Fruit fly (Drosophila melanogaster) whole organism, embryonic: ENCODE results near the gene CG31445.

ENCODE experiments used
- CG10321 ChIP-seq: fragments of 200-800 bp; sonication (Bioruptor generic); IDR thresholded peaks from 2 replicates; pipeline ENCODE4 v1.3.6; 2022; ENCODE audit warnings: missing biosample characterization, missing genetic modification characterization
- CG10979 ChIP-seq: fragments of 200-800 bp; sonication (Bioruptor generic); optimal IDR thresholded peaks from 2 replicates; lab custom pipeline; 2018; ENCODE audit warnings: missing biosample characterization, mild to moderate bottlenecking, missing genetic modification characterization, moderate library complexity
- CG11504 ChIP-seq: fragments of 200-800 bp; sonication (Bioruptor generic); optimal IDR thresholded peaks from 3 replicates; lab custom pipeline; 2019; ENCODE audit warnings: missing biosample characterization, mild to moderate bottlenecking, missing genetic modification characterization, moderate library complexity
- CG12104 ChIP-seq: fragments of 200-800 bp; sonication (Bioruptor generic); optimal IDR thresholded peaks from 3 replicates; lab custom pipeline; 2016; ENCODE audit warnings: missing biosample characterization, missing genetic modification characterization
- CG12236 ChIP-seq: fragments of 200-800 bp; sonication (Bioruptor generic); optimal IDR thresholded peaks from 2 replicates; lab custom pipeline; 2016; ENCODE audit warnings: missing biosample characterization, missing genetic modification characterization
- CG12391 ChIP-seq: fragments of 200-800 bp; sonication (Bioruptor generic); optimal IDR thresholded peaks from 3 replicates; lab custom pipeline; 2018; ENCODE audit warnings: missing biosample characterization, mild to moderate bottlenecking, missing genetic modification characterization, moderate library complexity
- CG14965 ChIP-seq: fragments of 200-800 bp; sonication (Bioruptor generic); optimal IDR thresholded peaks from 2 replicates; lab custom pipeline; 2016; ENCODE audit warnings: missing biosample characterization, missing genetic modification characterization, borderline replicate concordance
- CG15479 ChIP-seq: fragments of 200-800 bp; sonication (Bioruptor generic); optimal IDR thresholded peaks from 3 replicates; lab custom pipeline; 2019; ENCODE audit warnings: missing biosample characterization, mild to moderate bottlenecking, missing genetic modification characterization, moderate library complexity
- CG17568 ChIP-seq: fragments of 200-800 bp; sonication (Bioruptor generic); optimal IDR thresholded peaks from 2 replicates; lab custom pipeline; 2018; ENCODE audit warnings: missing biosample characterization, mild to moderate bottlenecking, missing genetic modification characterization, moderate library complexity
- CG1832 ChIP-seq: fragments of 200-800 bp; sonication (Bioruptor generic); optimal IDR thresholded peaks from 2 replicates; lab custom pipeline; 2017; ENCODE audit warnings: missing biosample characterization, mild to moderate bottlenecking, missing genetic modification characterization, inconsistent platforms
- CG2199 ChIP-seq: fragments of 200-800 bp; sonication (Bioruptor generic); IDR thresholded peaks from 3 replicates; pipeline ENCODE4 v1.3.6; 2022; ENCODE audit warnings: missing biosample characterization, missing genetic modification characterization
- CG3726 ChIP-seq: fragments of 200-800 bp; sonication (Bioruptor generic); IDR thresholded peaks from 3 replicates; pipeline ENCODE4, ENCODE4 v1.3.6; 2022; ENCODE audit warnings: missing biosample characterization, missing genetic modification characterization
- CG7271 ChIP-seq: fragments of 200-800 bp; sonication (Bioruptor generic); optimal IDR thresholded peaks from 2 replicates; lab custom pipeline; 2018; ENCODE audit warnings: missing biosample characterization, mild to moderate bottlenecking, missing genetic modification characterization, moderate library complexity
- CG8290 ChIP-seq, 3 experiments: fragments of 200-800 bp; sonication (Bioruptor generic); optimal IDR thresholded peaks; 2 replicates each; lab custom pipeline; 2016 to 2019; ENCODE audit warnings: missing biosample characterization in 3 of 3, missing genetic modification characterization in 3 of 3, mild to moderate bottlenecking in 2 of 3, moderate library complexity in 1 of 3
- D19A ChIP-seq: fragments of 200-800 bp; optimal IDR thresholded peaks from 3 replicates; lab custom pipeline; 2019; ENCODE audit warnings: missing biosample characterization, mild to moderate bottlenecking, missing genetic modification characterization, moderate library complexity
- Drgx ChIP-seq: fragments of 200-800 bp; sonication (Bioruptor generic); IDR thresholded peaks from 2 replicates; pipeline ENCODE4 v1.3.6; 2022; ENCODE audit warnings: missing biosample characterization, missing genetic modification characterization
- Gug ChIP-seq: fragments of 200-800 bp; sonication (Bioruptor generic); IDR thresholded peaks from 4 replicates; pipeline ENCODE4 v1.3.6; 2022; ENCODE audit warnings: missing biosample characterization, missing genetic modification characterization
- HLHmδ ChIP-seq: fragments of 200-800 bp; sonication (Bioruptor generic); optimal IDR thresholded peaks from 2 replicates; lab custom pipeline; 2018; ENCODE audit warnings: missing biosample characterization, mild to moderate bottlenecking, missing genetic modification characterization, moderate library complexity
- Hmr ChIP-seq: fragments of 200-800 bp; sonication (Bioruptor generic); optimal IDR thresholded peaks from 3 replicates; lab custom pipeline; 2017; ENCODE audit warnings: mild to moderate bottlenecking, missing biosample characterization, missing genetic modification reagents, missing genetic modification characterization
- Jarid2 ChIP-seq: fragments of 200-800 bp; sonication (Bioruptor generic); optimal IDR thresholded peaks from 3 replicates; lab custom pipeline; 2017; ENCODE audit warnings: mild to moderate bottlenecking, missing biosample characterization, missing genetic modification reagents, missing genetic modification characterization
- MESR4 ChIP-seq: fragments of 200-800 bp; sonication (Bioruptor generic); optimal IDR thresholded peaks from 2 replicates; lab custom pipeline; 2018; ENCODE audit warnings: missing biosample characterization, mild to moderate bottlenecking, missing genetic modification characterization, moderate library complexity
- Med ChIP-seq: fragments of 200-800 bp; sonication (Bioruptor generic); peaks from one replicate; lab custom pipeline; 2016; ENCODE audit warnings: missing biosample characterization, missing genetic modification characterization, mild to moderate bottlenecking, inconsistent platforms, moderate library complexity
- NC2α ChIP-seq: fragments of 200-800 bp; sonication (Bioruptor generic); optimal IDR thresholded peaks from 2 replicates; lab custom pipeline; 2016; ENCODE audit warnings: missing biosample characterization, missing genetic modification characterization
- Pdp1 ChIP-seq, 2 experiments: fragments of 200-800 bp; sonication (Bioruptor generic); optimal IDR thresholded peaks; 3 replicates each; lab custom pipeline; 2016; ENCODE audit warnings: missing biosample characterization in 2 of 2, missing genetic modification characterization in 2 of 2, mild to moderate bottlenecking in 1 of 2, moderate library complexity in 1 of 2
- Side ChIP-seq: fragments of 200-800 bp; sonication (Bioruptor generic); optimal IDR thresholded peaks from 2 replicates; lab custom pipeline; 2016; ENCODE audit warnings: missing biosample characterization, missing genetic modification characterization
- Ssrp ChIP-seq: fragments of 200-800 bp; sonication (Bioruptor generic); optimal IDR thresholded peaks from 2 replicates; lab custom pipeline; 2018; ENCODE audit warnings: missing biosample characterization, mild to moderate bottlenecking, missing genetic modification characterization, moderate library complexity
- ac ChIP-seq: fragments of 200-800 bp; sonication (Bioruptor generic); optimal IDR thresholded peaks from 3 replicates; lab custom pipeline; 2017; ENCODE audit warnings: missing biosample characterization, mild to moderate bottlenecking, missing genetic modification characterization
- bbx ChIP-seq: fragments of 200-800 bp; sonication (Bioruptor generic); IDR thresholded peaks from 2 replicates; pipeline ENCODE4 v1.3.6; 2022; ENCODE audit warnings: missing biosample characterization, missing genetic modification characterization; ENCODE audit not compliant: partially characterized antibody
- bigmax ChIP-seq: fragments of 200-800 bp; sonication (Bioruptor generic); optimal IDR thresholded peaks from 2 replicates; lab custom pipeline; 2018; ENCODE audit warnings: missing biosample characterization, mild to moderate bottlenecking, missing genetic modification characterization
- crc ChIP-seq: fragments of 200-800 bp; sonication (Bioruptor generic); optimal IDR thresholded peaks from 2 replicates; lab custom pipeline; 2016; ENCODE audit warnings: missing biosample characterization, missing genetic modification characterization
- crp ChIP-seq, 2 experiments: fragments of 200-800 bp; sonication (Bioruptor generic); optimal IDR thresholded peaks; 2 replicates in 1 of 2; 3 replicates in 1 of 2; lab custom pipeline; 2017; ENCODE audit warnings: missing biosample characterization in 2 of 2, missing genetic modification characterization in 2 of 2, mild to moderate bottlenecking in 1 of 2, moderate library complexity in 1 of 2
- kni ChIP-seq: fragments of 200-800 bp; sonication (Bioruptor generic); optimal IDR thresholded peaks from 3 replicates; lab custom pipeline; 2017; ENCODE audit warnings: mild to moderate bottlenecking, missing biosample characterization, missing genetic modification reagents, missing genetic modification characterization
- lov ChIP-seq, 2 experiments: fragments of 200-800 bp in 1 of 2; fragments of >200 bp in 1 of 2; sonication (Bioruptor generic) in 1 of 2; IDR thresholded peaks in 1 of 2; optimal IDR thresholded peaks in 1 of 2; 2 replicates in 1 of 2; 3 replicates in 1 of 2; pipeline versions ENCODE4 v1.3.6 to Lab custom; 2017 to 2022; ENCODE audit warnings: missing biosample characterization in 1 of 2, missing genetic modification characterization in 1 of 2
- nerfin-1 ChIP-seq: fragments of 200-800 bp; sonication (Bioruptor generic); optimal IDR thresholded peaks from 3 replicates; lab custom pipeline; 2019; ENCODE audit warnings: missing biosample characterization, mild to moderate bottlenecking, missing genetic modification characterization, moderate library complexity
- nmo ChIP-seq: fragments of 200-800 bp; sonication (Bioruptor generic); optimal IDR thresholded peaks from 2 replicates; lab custom pipeline; 2018; ENCODE audit warnings: missing biosample characterization, mild to moderate bottlenecking, missing genetic modification characterization, moderate library complexity
- prd ChIP-seq, 3 experiments: fragments of >200 bp in 2 of 3; fragments of 200-800 bp in 1 of 3; sonication (Bioruptor generic) in 1 of 3; optimal IDR thresholded peaks in 2 of 3; IDR thresholded peaks in 1 of 3; 2 replicates in 2 of 3; 3 replicates in 1 of 3; pipeline versions ENCODE4 v1.3.6 to Lab custom; 2017 to 2022; ENCODE audit warnings: missing biosample characterization in 1 of 3, missing genetic modification characterization in 1 of 3
- pros ChIP-seq: fragments of 200-800 bp; sonication (Bioruptor generic); optimal IDR thresholded peaks from 3 replicates; lab custom pipeline; 2019; ENCODE audit warnings: missing biosample characterization, mild to moderate bottlenecking, missing genetic modification characterization, moderate library complexity
- psq ChIP-seq: fragments of 200-800 bp; sonication (Bioruptor generic); optimal IDR thresholded peaks from 2 replicates; lab custom pipeline; 2017; ENCODE audit warnings: missing biosample characterization, missing genetic modification characterization
- sd ChIP-seq: fragments of 200-800 bp; sonication (Bioruptor generic); optimal IDR thresholded peaks from 3 replicates; lab custom pipeline; 2018; ENCODE audit warnings: missing biosample characterization, mild to moderate bottlenecking, missing genetic modification characterization, moderate library complexity
- sens ChIP-seq: fragments of 200-800 bp; sonication (Bioruptor generic); peaks from one replicate; lab custom pipeline; 2016; ENCODE audit warnings: missing biosample characterization, missing genetic modification characterization
- sens-2 ChIP-seq: fragments of 200-800 bp; sonication (Bioruptor generic); IDR thresholded peaks from 2 replicates; pipeline ENCODE4 v1.3.6; 2022; ENCODE audit warnings: missing biosample characterization, missing genetic modification characterization
- so ChIP-seq: fragments of 200-800 bp; sonication (Bioruptor generic); IDR thresholded peaks from 3 replicates; pipeline ENCODE4 v1.3.6; 2022; ENCODE audit warnings: missing biosample characterization, missing genetic modification characterization
- sqz ChIP-seq: fragments of 200-800 bp; sonication (Bioruptor generic); optimal IDR thresholded peaks from 3 replicates; lab custom pipeline; 2018; ENCODE audit warnings: missing biosample characterization, mild to moderate bottlenecking, missing genetic modification characterization
- trem ChIP-seq: fragments of 200-800 bp; optimal IDR thresholded peaks from 3 replicates; lab custom pipeline; 2019; ENCODE audit warnings: missing biosample characterization, mild to moderate bottlenecking, missing genetic modification characterization, moderate library complexity
- unpg ChIP-seq: fragments of 200-800 bp; sonication (Bioruptor generic); optimal IDR thresholded peaks from 3 replicates; lab custom pipeline; 2018; ENCODE audit warnings: missing biosample characterization, mild to moderate bottlenecking, missing genetic modification characterization, moderate library complexity

The CG31445 gene

DNA sequence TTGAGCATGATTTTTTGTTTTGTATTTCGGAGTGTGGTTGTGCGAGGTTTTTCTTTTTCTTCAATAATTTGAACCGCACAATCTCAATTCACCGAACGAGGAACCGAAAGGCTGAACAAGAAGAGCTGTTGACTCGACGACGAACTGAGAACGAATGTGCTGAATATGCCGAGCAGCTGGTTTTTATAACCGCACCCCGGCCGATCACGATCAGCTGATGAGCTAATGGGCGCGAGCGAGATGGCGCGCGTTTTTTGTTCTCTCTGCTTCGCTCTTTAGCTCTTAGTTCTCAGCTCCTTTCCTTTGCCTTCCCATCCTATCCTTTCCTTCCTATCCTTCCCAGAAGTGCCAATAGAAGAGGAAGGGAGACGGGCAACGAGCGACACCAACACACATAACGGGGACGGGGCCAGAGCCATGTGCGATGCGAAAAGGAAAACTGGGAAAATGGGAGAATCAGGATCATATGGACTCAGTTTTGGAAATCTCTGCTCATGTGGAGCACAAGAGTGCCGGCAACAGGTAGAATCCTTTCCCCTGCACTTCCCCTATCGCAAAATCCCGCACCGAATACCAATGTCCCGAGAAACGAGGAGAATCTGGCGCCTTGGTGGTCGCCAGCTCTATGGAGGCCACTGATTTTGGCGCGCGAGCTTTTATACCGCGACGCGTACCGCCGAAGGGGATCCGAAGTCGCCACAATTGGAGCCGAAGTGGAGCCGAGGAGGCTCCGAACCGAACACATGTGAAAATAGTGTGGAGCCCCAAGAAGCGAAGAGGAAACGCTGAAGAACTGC lies 10.7 kb upstream of the CG31445 start, which contains the start of gene stg (continued):
- TF ChIP-seq lov (optimal IDR thresholded peaks at IDR 0.05; lab: Kevin White, UChicago) (no peak), lov (GFP tag; IDR thresholded peaks at IDR 0.05; lab: Robert Waterston, UW) (no peak), sd (tag; lab: Kevin White, UChicago) (no peak), bbx (GFP tag; lab: Robert Waterston, UW) (0 out of 2 replicates have a peak, but pooled peaks have one; percentile 40), Hmr (no peak), MESR4 (GFP tag; lab: Kevin White, UChicago) (no peak), sens-2 (GFP tag; lab: Robert Waterston, UW) (peak; percentile 21; the same call in 1 of the 2 replicates), CG14965 (GFP tag; lab: Kevin White, UChicago) (no peak), CG7271 (tag; lab: Kevin White, UChicago) (peak; percentile 16), so (GFP tag; lab: Robert Waterston, UW) (peak; percentile 41; the same call in 1 of the 3 replicates), CG15479 (GFP tag; lab: Kevin White, UChicago) (peak; percentile 17), Drgx (peak; percentile 26; the same call in 1 of the 2 replicates), kni (GFP tag; lab: Kevin White, UChicago) (peak; percentile 26), CG12236 (GFP tag; lab: Kevin White, UChicago) (no peak), CG11504 (tag; lab: Kevin White, UChicago) (peak; percentile 9), unpg (GFP tag; lab: Kevin White, UChicago) (peak; percentile 15), bigmax (GFP tag; lab: Kevin White, UChicago) (no peak), Ssrp (no peak), nerfin-1 (tag; lab: Kevin White, UChicago) (peak; percentile 11), prd (optimal IDR thresholded peaks at IDR 0.05; lab: Kevin White, UChicago) (no peak), prd (GFP tag; IDR thresholded peaks at IDR 0.05; lab: Robert Waterston, UW) (no peak), CG8290 (GFP tag; optimal IDR thresholded peaks at IDR 0.05; lab: Kevin White, UChicago) (peak; percentile 44), CG8290 (tag; optimal IDR thresholded peaks at IDR 0.05; lab: Kevin White, UChicago) (peak in 1 of 2 experiments; percentile 7), ac (peak; percentile 39), CG17568 (peak; percentile 30), Jarid2 (GFP tag; lab: Kevin White, UChicago) (peak; percentile 65), D19A (peak; percentile 37), Med (GFP tag; lab: Kevin White, UChicago) (peak; percentile 76), pros (GFP tag; lab: Kevin White, UChicago) (peak; percentile 85), trem (tag; lab: Kevin White, UChicago) (peak; percentile 22), Pdp1 (GFP tag; optimal IDR thresholded peaks at IDR 0.05; lab: Kevin White, UChicago) (peak in 1 of 2 experiments; percentile 10), nmo (GFP tag; lab: Kevin White, UChicago) (peak; percentile 1), Side (GFP tag; lab: Kevin White, UChicago) (peak; percentile 17), psq (GFP tag; lab: Kevin White, UChicago) (peak; percentile 88), NC2α (peak; percentile 86), crc (GFP tag; lab: Kevin White, UChicago) (no peak), Gug (no peak), CG10321 (GFP tag; lab: Robert Waterston, UW) (peak; percentile 38; the same call in 1 of the 2 replicates), CG3726 (GFP tag; lab: Robert Waterston, UW) (no peak), CG1832 (GFP tag; lab: Kevin White, UChicago) (peak; percentile 88), CG10979 (tag; lab: Kevin White, UChicago) (peak; percentile 24), crp (GFP tag; optimal IDR thresholded peaks at IDR 0.05; lab: Kevin White, UChicago) (peak; percentile 72 to 84), sqz (GFP tag; lab: Kevin White, UChicago) (peak; percentile 26), CG12391 (tag; lab: Kevin White, UChicago) (peak; percentile 2), CG2199 (peak; percentile 87), HLHmδ (GFP tag; lab: Kevin White, UChicago) (peak; percentile 87), sens (GFP tag; lab: Kevin White, UChicago) (peak; percentile 80), CG12104 (GFP tag; lab: Kevin White, UChicago) (no peak)
